Worm (Caenorhabditis elegans) whole organism, young adult: Measurements from ENCODE around the gene gsy-1.

Experiments used
- C17E4.6 ChIP-seq: fragments of 200-800 bp; sonication (Bioruptor generic); IDR thresholded peaks from 2 replicates; pipeline ENCODE4 v1.3.6; 2022; ENCODE audit warnings: missing genetic modification reagents, missing genetic modification characterization, missing compliant biosample characterization
- D2030.7 ChIP-seq: fragments of 200-800 bp; sonication (Bioruptor generic); IDR thresholded peaks from 2 replicates; pipeline ENCODE4 v1.3.6; 2022; ENCODE audit warnings: missing genetic modification reagents, missing genetic modification characterization, missing compliant biosample characterization
- F33H1.4 ChIP-seq: fragments of 200-800 bp; sonication (Bioruptor generic); IDR thresholded peaks from 2 replicates; pipeline ENCODE4 v1.3.6; 2022; ENCODE audit warnings: missing genetic modification reagents, missing genetic modification characterization, missing compliant biosample characterization
- F49E8.2 ChIP-seq: sonication (generic microtip); optimal IDR thresholded peaks from 3 replicates; lab custom pipeline; 2017; ENCODE audit warnings: missing genetic modification characterization, mild to moderate bottlenecking, missing compliant biosample characterization, antibody characterized with exemption, moderate library complexity; ENCODE audit not compliant: insufficient read depth
- F57A8.1 ChIP-seq: fragments of 200-800 bp; sonication (Bioruptor generic); optimal IDR thresholded peaks from 2 replicates; lab custom pipeline; 2018; ENCODE audit warnings: mild to moderate bottlenecking, missing genetic modification characterization, moderate library complexity, missing compliant biosample characterization
- T26A5.8 ChIP-seq: sonication (generic microtip); optimal IDR thresholded peaks from 2 replicates; lab custom pipeline; 2016; ENCODE audit warnings: missing genetic modification characterization, missing compliant biosample characterization
- Y53F4B.3 ChIP-seq: fragments of 200-800 bp; sonication (Bioruptor generic); IDR thresholded peaks from 2 replicates; pipeline ENCODE4 v1.3.6; 2022; ENCODE audit warnings: missing genetic modification reagents, missing genetic modification characterization, missing compliant biosample characterization
- Y79H2A.3 ChIP-seq: fragments of 200-800 bp; sonication (Bioruptor generic); conservative IDR thresholded peaks from 2 replicates; pipeline ENCODE4 v1.3.6; 2022; ENCODE audit warnings: missing genetic modification reagents, missing genetic modification characterization, missing compliant biosample characterization
- ama-1 ChIP-seq, 3 experiments: fragments of 150-350 bp in 1 of 3; sonication (generic microtip) in 2 of 3; optimal IDR thresholded peaks; 2 replicates each; lab custom pipeline; 2014 to 2018; ENCODE audit warnings: missing biosample characterization in 2 of 3, missing genetic modification characterization in 2 of 3, missing genetic modification reagents in 2 of 3
- athp-1 ChIP-seq: sonication (generic microtip); optimal IDR thresholded peaks from 2 replicates; lab custom pipeline; 2017; ENCODE audit warnings: mild to moderate bottlenecking, missing genetic modification characterization, missing compliant biosample characterization
- attf-6 ChIP-seq: fragments of 200-800 bp; sonication (Bioruptor generic); IDR thresholded peaks from 2 replicates; pipeline ENCODE4 v1.3.6; 2022; ENCODE audit warnings: missing genetic modification reagents, missing genetic modification characterization, missing compliant biosample characterization
- bed-1 ChIP-seq: fragments of 200-800 bp; sonication (Bioruptor generic); IDR thresholded peaks from 2 replicates; pipeline ENCODE4 v1.3.6; 2022; ENCODE audit warnings: missing genetic modification reagents, missing genetic modification characterization, missing compliant biosample characterization
- cebp-1 ChIP-seq, 2 experiments: fragments of 200-800 bp in 1 of 2; sonication (Bioruptor generic) in 1 of 2; sonication (generic microtip) in 1 of 2; IDR thresholded peaks in 1 of 2; optimal IDR thresholded peaks in 1 of 2; 2 replicates each; pipeline versions ENCODE4 v1.3.6 to Lab custom; 2017 to 2022; ENCODE audit warnings: missing compliant biosample characterization in 2 of 2, missing genetic modification characterization in 2 of 2, mild to moderate bottlenecking in 1 of 2, missing genetic modification reagents in 1 of 2, moderate library complexity in 1 of 2
- cebp-2 ChIP-seq: fragments of 200-800 bp; sonication (Bioruptor generic); IDR thresholded peaks from 2 replicates; pipeline ENCODE4 v1.3.6; 2022; ENCODE audit warnings: missing genetic modification characterization, missing compliant biosample characterization
- ceh-100 ChIP-seq: fragments of 200-800 bp; sonication (Bioruptor generic); IDR thresholded peaks from 2 replicates; pipeline ENCODE4 v1.3.6; 2022; ENCODE audit warnings: missing genetic modification reagents, missing genetic modification characterization, missing compliant biosample characterization
- ceh-91 ChIP-seq: fragments of 200-800 bp; sonication (Bioruptor generic); IDR thresholded peaks from 2 replicates; pipeline ENCODE4 v1.3.6; 2022; ENCODE audit warnings: missing genetic modification reagents, missing genetic modification characterization, missing compliant biosample characterization
- chd-7 ChIP-seq: sonication (generic microtip); optimal IDR thresholded peaks from 2 replicates; lab custom pipeline; 2016; ENCODE audit warnings: mild to moderate bottlenecking, missing genetic modification characterization, moderate library complexity, missing compliant biosample characterization
- die-1 ChIP-seq: sonication (generic microtip); optimal IDR thresholded peaks from 2 replicates; lab custom pipeline; 2016; ENCODE audit warnings: missing genotype, mild to moderate bottlenecking, missing genetic modification characterization, missing compliant biosample characterization
- ekl-4 ChIP-seq: fragments of 200-800 bp; sonication (Bioruptor generic); IDR thresholded peaks from 2 replicates; pipeline ENCODE4 v1.3.6; 2022; ENCODE audit warnings: missing genetic modification reagents, missing genetic modification characterization, missing compliant biosample characterization
- him-1 ChIP-seq: sonication (generic microtip); optimal IDR thresholded peaks from 2 replicates; lab custom pipeline; 2016; ENCODE audit warnings: missing genotype, missing genetic modification reagents, missing genetic modification characterization, missing compliant biosample characterization
- hrde-1 ChIP-seq: sonication (generic microtip); optimal IDR thresholded peaks from 2 replicates; lab custom pipeline; 2016; ENCODE audit warnings: missing genetic modification characterization, mild to moderate bottlenecking, missing compliant biosample characterization, moderate library complexity, missing genotype, missing genetic modification reagents, borderline replicate concordance
- hsf-1 ChIP-seq: fragments of 200-800 bp; sonication (Bioruptor generic); IDR thresholded peaks from 2 replicates; pipeline ENCODE4 v1.3.6; 2022; ENCODE audit warnings: missing genetic modification reagents, missing genetic modification characterization, missing compliant biosample characterization
- let-607 ChIP-seq, 2 experiments: fragments of 200-800 bp in 1 of 2; sonication (Bioruptor generic) in 1 of 2; sonication (generic microtip) in 1 of 2; optimal IDR thresholded peaks; 2 replicates each; lab custom pipeline; 2016 to 2018; ENCODE audit warnings: mild to moderate bottlenecking in 2 of 2, missing compliant biosample characterization in 2 of 2, missing genetic modification characterization in 2 of 2, moderate library complexity in 2 of 2, missing genotype in 1 of 2
- lin-35 ChIP-seq, 3 experiments: fragments of 150-350 bp in 2 of 3; sonication (generic microtip) in 1 of 3; optimal IDR thresholded peaks; 2 replicates each; lab custom pipeline; 2014 to 2018; ENCODE audit warnings: missing biosample characterization in 3 of 3, missing genetic modification characterization in 3 of 3, missing genetic modification reagents in 3 of 3
- lin-54 ChIP-seq: fragments of 200-800 bp; sonication (Bioruptor generic); optimal IDR thresholded peaks from 2 replicates; lab custom pipeline; 2018; ENCODE audit warnings: mild to moderate bottlenecking, missing genetic modification characterization, missing compliant biosample characterization
- lsl-1 ChIP-seq: fragments of 200-800 bp; sonication (Bioruptor generic); optimal IDR thresholded peaks from 2 replicates; lab custom pipeline; 2018; ENCODE audit warnings: mild to moderate bottlenecking, missing genetic modification characterization, moderate library complexity, missing compliant biosample characterization
- madf-6 ChIP-seq: fragments of 200-800 bp; sonication (Bioruptor generic); IDR thresholded peaks from 2 replicates; pipeline ENCODE4 v1.3.6; 2022; ENCODE audit warnings: missing genetic modification reagents, missing genetic modification characterization, missing compliant biosample characterization
- mel-28 ChIP-seq: sonication (generic microtip); optimal IDR thresholded peaks from 2 replicates; lab custom pipeline; 2016; ENCODE audit warnings: borderline replicate concordance, mild to moderate bottlenecking, missing genetic modification characterization, missing compliant biosample characterization
- mes-4 ChIP-seq: sonication (generic microtip); optimal IDR thresholded peaks from 2 replicates; lab custom pipeline; 2016; ENCODE audit warnings: missing genotype, missing genetic modification characterization, missing compliant biosample characterization
- nfya-2 ChIP-seq: fragments of 200-800 bp; sonication (Bioruptor generic); IDR thresholded peaks from 2 replicates; pipeline ENCODE4 v1.3.6; 2022; ENCODE audit warnings: missing genetic modification reagents, missing genetic modification characterization, missing compliant biosample characterization
- nfyb-1 ChIP-seq: fragments of 200-800 bp; sonication (Bioruptor generic); IDR thresholded peaks from 2 replicates; pipeline ENCODE4 v1.3.6; 2022; ENCODE audit warnings: missing genetic modification reagents, missing genetic modification characterization, missing compliant biosample characterization
- repo-1 ChIP-seq: sonication (generic microtip); optimal IDR thresholded peaks from 2 replicates; lab custom pipeline; 2017; ENCODE audit warnings: mild to moderate bottlenecking, missing genetic modification characterization, missing compliant biosample characterization
- sea-2 ChIP-seq: fragments of 200-800 bp; sonication (Bioruptor generic); IDR thresholded peaks from 2 replicates; pipeline ENCODE4 v1.3.6; 2022; ENCODE audit warnings: missing genetic modification characterization, missing compliant biosample characterization
- snpc-1.1 ChIP-seq: sonication (generic microtip); optimal IDR thresholded peaks from 2 replicates; lab custom pipeline; 2017; ENCODE audit warnings: missing genetic modification characterization, mild to moderate bottlenecking, missing compliant biosample characterization, antibody characterized with exemption, moderate library complexity, missing genotype, missing genetic modification reagents; ENCODE audit not compliant: insufficient read depth
- snpc-1.3 ChIP-seq: sonication (generic microtip); optimal IDR thresholded peaks from 2 replicates; lab custom pipeline; 2017; ENCODE audit warnings: missing genetic modification characterization, mild to moderate bottlenecking, missing compliant biosample characterization, antibody characterized with exemption, moderate library complexity, missing genotype, missing genetic modification reagents; ENCODE audit not compliant: insufficient read depth
- snpc-3.4 ChIP-seq: sonication (generic microtip); optimal IDR thresholded peaks from 2 replicates; lab custom pipeline; 2017; ENCODE audit warnings: missing genetic modification characterization, mild to moderate bottlenecking, missing compliant biosample characterization, antibody characterized with exemption, moderate library complexity, missing genotype, missing genetic modification reagents
- snpc-4 ChIP-seq, 5 experiments: fragments of 150-350 bp in 1 of 5; sonication (generic microtip) in 4 of 5; optimal IDR thresholded peaks; 2 replicates each; lab custom pipeline; 2014 to 2018; ENCODE audit warnings: missing genetic modification characterization in 5 of 5, missing biosample characterization in 3 of 5, antibody characterized with exemption in 2 of 5, mild to moderate bottlenecking in 2 of 5, missing compliant biosample characterization in 2 of 5, missing genotype in 2 of 5, moderate library complexity in 2 of 5, missing genetic modification reagents in 1 of 5
- unc-130 ChIP-seq: sonication (generic microtip); optimal IDR thresholded peaks from 2 replicates; lab custom pipeline; 2016; ENCODE audit warnings: missing genetic modification reagents, missing genetic modification characterization, missing compliant biosample characterization
- ztf-25 ChIP-seq: fragments of 200-800 bp; sonication (Bioruptor generic); IDR thresholded peaks from 2 replicates; pipeline ENCODE4 v1.3.6; 2022; ENCODE audit warnings: missing genetic modification reagents, missing genetic modification characterization, missing compliant biosample characterization
- ztf-3 ChIP-seq: fragments of 200-800 bp; sonication (Bioruptor generic); optimal IDR thresholded peaks from 2 replicates; lab custom pipeline; 2018; ENCODE audit warnings: mild to moderate bottlenecking, missing genetic modification characterization, missing compliant biosample characterization

The gsy-1 gene

DNA sequence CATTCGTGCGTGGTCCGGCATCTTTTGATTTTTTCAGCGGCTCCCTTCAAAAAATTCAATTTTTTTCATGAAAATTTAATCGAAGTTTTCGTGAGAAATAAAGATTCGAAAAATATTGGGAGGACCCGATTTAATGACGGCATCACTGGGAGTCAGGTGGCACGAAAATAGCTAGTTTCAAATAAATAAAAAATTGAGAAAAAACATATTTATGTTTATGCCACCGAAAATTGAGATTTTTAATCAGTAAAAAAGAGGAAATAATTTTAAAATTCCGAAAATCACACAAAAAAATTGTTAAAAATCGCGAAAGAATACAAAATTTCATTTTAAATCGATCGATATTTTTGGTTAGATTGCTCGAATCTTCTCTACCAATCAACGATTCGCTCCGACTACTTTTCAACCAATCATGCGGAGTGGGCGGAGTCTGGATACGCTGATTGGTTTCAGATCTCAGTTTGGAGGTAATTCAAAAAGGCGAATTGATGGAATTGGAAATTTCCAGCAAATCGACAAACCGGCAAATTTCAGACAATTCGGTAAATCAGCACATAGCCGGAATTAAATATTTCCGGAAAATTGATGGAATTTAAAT lies at the start of gene gsy-1:
Gene gsy-1, minus strand, starts transcription at position 51 of the 598 bp plus-strand sequence.
- TF ChIP-seq nfyb-1 (GFP tag; lab: Robert Waterston, UW) (0 out of 2 replicates have a peak, but pooled peaks have one; percentile 48), D2030.7 (GFP tag; lab: Robert Waterston, UW) (no peak), madf-6 (GFP tag; lab: Robert Waterston, UW) (0 out of 2 replicates have a peak, but pooled peaks have one; percentile 17)

DNA sequence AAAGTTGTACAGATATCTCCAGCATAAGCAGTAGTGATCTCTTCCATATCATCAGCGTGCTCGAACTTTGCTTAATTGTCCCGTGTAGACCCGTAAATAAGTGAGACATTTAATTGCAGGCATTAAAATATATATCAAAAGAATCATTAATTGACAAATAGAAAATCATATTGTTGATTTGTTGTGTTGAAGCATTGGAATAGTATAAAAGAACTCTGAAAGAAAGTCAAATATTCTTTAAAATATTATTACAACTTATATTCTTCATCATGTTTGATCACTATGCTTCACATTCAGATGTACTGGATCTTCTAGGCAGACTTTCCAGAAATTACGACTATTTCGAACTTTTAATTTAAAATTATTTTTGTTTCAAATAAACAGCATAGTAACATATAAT lies 47.6 kb upstream of the gsy-1 start, which contains the start of gene F58G1.8:
Gene F58G1.8, minus strand, starts transcription at position 101 of the 400 bp plus-strand sequence.
- TF ChIP-seq ztf-3 (GFP tag; lab: Kevin White, UChicago) (no peak), snpc-1.3 (tag; lab: Kevin White, UChicago) (no peak), repo-1 (no peak), cebp-1 (GFP tag; IDR thresholded peaks at IDR 0.05; lab: Robert Waterston, UW) (no peak), cebp-1 (tag; optimal IDR thresholded peaks at IDR 0.05; lab: Kevin White, UChicago) (no peak), mes-4 (no peak), mel-28 (no peak), sea-2 (GFP tag; lab: Robert Waterston, UW) (no peak), F57A8.1 (no peak), bed-1 (GFP tag; lab: Robert Waterston, UW) (no peak), Y79H2A.3 (GFP tag; lab: Robert Waterston, UW) (no peak), him-1 (tag; lab: Kevin White, UChicago) (no peak)
- TF ChIP-seq, all 124 proteins: peak for 0

DNA sequence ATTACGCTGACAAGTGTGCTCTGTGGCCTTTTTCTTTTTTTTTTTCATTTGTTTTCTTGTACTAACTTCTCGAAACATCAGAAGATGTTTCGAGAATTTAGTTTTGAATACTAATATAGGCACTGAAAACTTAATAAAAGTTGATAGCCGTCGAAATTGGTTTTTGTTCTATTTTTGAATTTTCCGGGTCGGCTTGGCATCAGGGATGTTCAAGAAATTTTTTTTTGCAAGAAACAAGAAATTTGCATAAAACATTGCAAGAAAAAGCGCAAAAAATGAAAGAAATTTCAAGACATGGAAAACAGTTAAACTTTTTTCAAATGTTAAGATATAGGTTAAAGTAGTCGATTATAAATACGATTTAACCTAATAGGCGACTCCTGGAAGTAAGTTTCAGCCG lies 45.3 kb upstream of the gsy-1 start:
- peak; percentile 33 for TF ChIP-seq T26A5.8
- TF ChIP-seq athp-1 (tag; lab: Kevin White, UChicago), result peak; percentile 53
- TF ChIP-seq hrde-1 (tag; lab: Kevin White, UChicago), result peak; percentile 91
- TF ChIP-seq attf-6, result 0 out of 2 replicates have a peak, but pooled peaks have one; percentile 63
- TF ChIP-seq nfya-2 (GFP tag; lab: Robert Waterston, UW), result 0 out of 2 replicates have a peak, but pooled peaks have one; percentile 12
- TF ChIP-seq chd-7, result peak; percentile 6
- TF ChIP-seq lin-54, result peak; percentile 30
- no peak for TF ChIP-seq let-607 (tag; optimal IDR thresholded peaks at IDR 0.05; lab: Kevin White, UChicago)
- 0 out of 2 replicates have a peak, but pooled peaks have one; percentile 79 for TF ChIP-seq cebp-2 (GFP tag; lab: Robert Waterston, UW)
- TF ChIP-seq unc-130 (GFP tag; lab: Kevin White, UChicago), result peak; percentile 32
- 0 out of 2 replicates have a peak, but pooled peaks have one; percentile 14 for TF ChIP-seq ceh-100 (GFP tag; lab: Robert Waterston, UW)
- peak; percentile 47 for TF ChIP-seq snpc-1.1 (tag; lab: Kevin White, UChicago)
- TF ChIP-seq ama-1 (optimal IDR thresholded peaks at IDR 0.05; lab: Kevin White, UChicago), result no peak
- peak in 1 of 2 experiments; percentile 91 for TF ChIP-seq ama-1 (GFP tag; optimal IDR thresholded peaks at IDR 0.05; lab: Kevin White, UChicago)
- TF ChIP-seq die-1 (tag; lab: Kevin White, UChicago), result peak; percentile 6
- TF ChIP-seq snpc-4 (GFP tag; optimal IDR thresholded peaks at IDR 0.05; lab: Kevin White, UChicago), result peak; percentile 6
- TF ChIP-seq snpc-4 (tag; optimal IDR thresholded peaks at IDR 0.05; lab: Kevin White, UChicago), result peak in 1 of 4 experiments; percentile 3
- peak; percentile 69 for TF ChIP-seq hsf-1
- TF ChIP-seq ztf-25 (GFP tag; lab: Robert Waterston, UW), result 0 out of 2 replicates have a peak, but pooled peaks have one; percentile 11
- TF ChIP-seq lsl-1 (GFP tag; lab: Kevin White, UChicago), result peak; percentile 6
- TF ChIP-seq repo-1, result peak; percentile 47
- TF ChIP-seq C17E4.6 (GFP tag; lab: Robert Waterston, UW), result no peak
- TF ChIP-seq ceh-91, result no peak
- peak; percentile 69 for TF ChIP-seq madf-6 (GFP tag; lab: Robert Waterston, UW)
- TF ChIP-seq Y53F4B.3, result no peak
- peak; percentile 46 for TF ChIP-seq him-1 (tag; lab: Kevin White, UChicago)
- TF ChIP-seq F33H1.4 (GFP tag; lab: Robert Waterston, UW), result 0 out of 2 replicates have a peak, but pooled peaks have one; percentile 29
- TF ChIP-seq F49E8.2 (tag; lab: Kevin White, UChicago), result peak; percentile 78
- no peak for TF ChIP-seq snpc-1.3 (tag; lab: Kevin White, UChicago)
- no peak for TF ChIP-seq lin-35 (GFP tag; optimal IDR thresholded peaks at IDR 0.05; lab: Kevin White, UChicago)
- peak; percentile 68 for TF ChIP-seq ekl-4 (GFP tag; lab: Robert Waterston, UW)
- TF ChIP-seq snpc-3.4 (tag; lab: Kevin White, UChicago), result peak; percentile 24
